Worm (Caenorhabditis elegans) whole organism, L4/young adult: ENCODE measurements around the gene oma-1.

Experiments
- W03F9.2 ChIP-seq: fragments of 150-350 bp; optimal IDR thresholded peaks from 2 replicates; lab custom pipeline; 2014; ENCODE audit warnings: missing biosample characterization, missing genetic modification characterization
- dao-5 ChIP-seq: sonication (generic microtip); optimal IDR thresholded peaks from 2 replicates; lab custom pipeline; 2016; ENCODE audit warnings: missing genotype, missing genetic modification characterization, moderate library complexity, missing compliant biosample characterization

- no peak for TF ChIP-seq W03F9.2 (tag; lab: Kevin White, UChicago)
- TF ChIP-seq dao-5: no peak
These were observed 42.9 kb upstream of the oma-1 start for ce11 chrIV:8845922-8846321.
